Fruit fly (Drosophila melanogaster) whole organism, embryonic: ENCODE data around the gene Gr97a.

Experiments used
- CG10147 ChIP-seq: fragments of 200-800 bp; sonication (Bioruptor generic); optimal IDR thresholded peaks from 2 replicates; lab custom pipeline; 2019; ENCODE audit warnings: missing biosample characterization, mild to moderate bottlenecking, missing genetic modification characterization, moderate library complexity
- CG10462 ChIP-seq: fragments of 200-800 bp; sonication (Bioruptor generic); optimal IDR thresholded peaks from 2 replicates; lab custom pipeline; 2016; ENCODE audit warnings: missing biosample characterization, missing genetic modification characterization
- CG11504 ChIP-seq: fragments of 200-800 bp; sonication (Bioruptor generic); optimal IDR thresholded peaks from 3 replicates; lab custom pipeline; 2019; ENCODE audit warnings: missing biosample characterization, mild to moderate bottlenecking, missing genetic modification characterization, moderate library complexity
- CG11696 ChIP-seq: fragments of 200-800 bp; sonication (Bioruptor generic); IDR thresholded peaks from 2 replicates; pipeline ENCODE4 v1.3.6; 2022; ENCODE audit warnings: missing biosample characterization, missing genetic modification characterization
- CG11723 ChIP-seq: fragments of 200-800 bp; sonication (Bioruptor generic); optimal IDR thresholded peaks from 2 replicates; lab custom pipeline; 2017; ENCODE audit warnings: missing biosample characterization, mild to moderate bottlenecking, missing genetic modification characterization
- CG12942 ChIP-seq: fragments of 200-800 bp; sonication (Bioruptor generic); optimal IDR thresholded peaks from 3 replicates; lab custom pipeline; 2016; ENCODE audit warnings: missing biosample characterization, missing genetic modification characterization
- CG14441 ChIP-seq: fragments of 200-800 bp; sonication (Bioruptor generic); IDR thresholded peaks from 2 replicates; pipeline ENCODE4 v1.3.6; 2022; ENCODE audit warnings: missing biosample characterization, missing genetic modification characterization
- CG1529 ChIP-seq: fragments of 200-800 bp; sonication (Bioruptor generic); optimal IDR thresholded peaks from 3 replicates; lab custom pipeline; 2018; ENCODE audit warnings: missing biosample characterization, missing genetic modification characterization
- CG15696 ChIP-seq: fragments of 200-800 bp; sonication (Bioruptor generic); optimal IDR thresholded peaks from 2 replicates; lab custom pipeline; 2019; ENCODE audit warnings: missing biosample characterization, mild to moderate bottlenecking, missing genetic modification characterization, moderate library complexity
- CG17328 ChIP-seq: fragments of 200-800 bp; sonication (Bioruptor generic); IDR thresholded peaks from 2 replicates; pipeline ENCODE4 v1.3.6; 2022; ENCODE audit warnings: missing biosample characterization, missing genetic modification characterization
- CG17612 ChIP-seq: fragments of 200-800 bp; sonication (Bioruptor generic); IDR thresholded peaks from 2 replicates; pipeline ENCODE4 v1.3.6; 2022; ENCODE audit warnings: missing biosample characterization, missing genetic modification characterization
- CG18262 ChIP-seq: fragments of 200-800 bp; optimal IDR thresholded peaks from 3 replicates; lab custom pipeline; 2019; ENCODE audit warnings: missing biosample characterization, mild to moderate bottlenecking, missing genetic modification characterization, moderate library complexity
- CG30431 ChIP-seq: fragments of 200-800 bp; sonication (Bioruptor generic); optimal IDR thresholded peaks from 2 replicates; lab custom pipeline; 2017; ENCODE audit warnings: missing biosample characterization, missing genetic modification characterization
- CG31365 ChIP-seq: fragments of 200-800 bp; sonication (Bioruptor generic); optimal IDR thresholded peaks from 2 replicates; lab custom pipeline; 2018; ENCODE audit warnings: missing biosample characterization, mild to moderate bottlenecking, missing genetic modification characterization
- CG32532 ChIP-seq: fragments of 200-800 bp; sonication (Bioruptor generic); IDR thresholded peaks from 2 replicates; pipeline ENCODE4 v1.3.6; 2022; ENCODE audit warnings: missing biosample characterization, missing genetic modification characterization
- CG3995 ChIP-seq: fragments of 200-800 bp; sonication (Bioruptor generic); optimal IDR thresholded peaks from 3 replicates; lab custom pipeline; 2016; ENCODE audit warnings: missing biosample characterization, missing genetic modification characterization
- CG43689 ChIP-seq: fragments of 200-800 bp; sonication (Bioruptor generic); IDR thresholded peaks from 2 replicates; pipeline ENCODE4 v1.3.6; 2022; ENCODE audit warnings: missing biosample characterization, missing genetic modification characterization
- CG4730 ChIP-seq: fragments of 200-800 bp; sonication (Bioruptor generic); IDR thresholded peaks from 2 replicates; pipeline ENCODE4 v1.3.6; 2022; ENCODE audit warnings: missing biosample characterization, missing genetic modification characterization
- CG7786 ChIP-seq: fragments of 200-800 bp; sonication (Bioruptor generic); optimal IDR thresholded peaks from 2 replicates; lab custom pipeline; 2016; ENCODE audit warnings: missing biosample characterization, missing genetic modification characterization
- CG7928 ChIP-seq: fragments of 200-800 bp; sonication (Bioruptor generic); optimal IDR thresholded peaks from 2 replicates; lab custom pipeline; 2017; ENCODE audit warnings: missing biosample characterization, mild to moderate bottlenecking, missing genetic modification characterization
- CG8359 ChIP-seq: fragments of 200-800 bp; sonication (Bioruptor generic); optimal IDR thresholded peaks from 2 replicates; lab custom pipeline; 2017; ENCODE audit warnings: missing biosample characterization, mild to moderate bottlenecking, missing genetic modification characterization, borderline replicate concordance
- CG8944 ChIP-seq: fragments of 200-800 bp; sonication (Bioruptor generic); optimal IDR thresholded peaks from 3 replicates; lab custom pipeline; 2016; ENCODE audit warnings: missing biosample characterization, missing genetic modification characterization
- Hr78 ChIP-seq, 2 experiments: fragments of 200-800 bp in 1 of 2; fragments of >200 bp in 1 of 2; sonication (Bioruptor generic) in 1 of 2; optimal IDR thresholded peaks; 2 replicates each; lab custom pipeline; 2017 to 2019; ENCODE audit warnings: missing biosample characterization in 2 of 2, missing genetic modification characterization in 2 of 2, mild to moderate bottlenecking in 1 of 2, moderate library complexity in 1 of 2
- NC2β ChIP-seq: fragments of 200-800 bp; sonication (Bioruptor generic); optimal IDR thresholded peaks from 2 replicates; lab custom pipeline; 2016; ENCODE audit warnings: missing biosample characterization, missing genetic modification characterization
- Oaz ChIP-seq: fragments of 200-800 bp; sonication (Bioruptor generic); IDR thresholded peaks from 2 replicates; pipeline ENCODE4 v1.3.6; 2022; ENCODE audit warnings: missing biosample characterization, missing genetic modification characterization
- Sox100B ChIP-seq: fragments of 200-800 bp; sonication (Bioruptor generic); optimal IDR thresholded peaks from 3 replicates; lab custom pipeline; 2018; ENCODE audit warnings: missing biosample characterization, mild to moderate bottlenecking, missing genetic modification characterization
- amos ChIP-seq: fragments of 200-800 bp; sonication (Bioruptor generic); IDR thresholded peaks from 2 replicates; pipeline ENCODE4 v1.3.6; 2022; ENCODE audit warnings: missing biosample characterization, missing genetic modification characterization; ENCODE audit not compliant: partially characterized antibody
- bbx ChIP-seq: fragments of 200-800 bp; sonication (Bioruptor generic); IDR thresholded peaks from 2 replicates; pipeline ENCODE4 v1.3.6; 2022; ENCODE audit warnings: missing biosample characterization, missing genetic modification characterization; ENCODE audit not compliant: partially characterized antibody
- cwo ChIP-seq: fragments of 200-800 bp; sonication (Bioruptor generic); optimal IDR thresholded peaks from 3 replicates; lab custom pipeline; 2017; ENCODE audit warnings: missing biosample characterization, missing genetic modification characterization, mild to moderate bottlenecking, moderate library complexity, missing genetic modification reagents
- dan ChIP-seq: fragments of 200-800 bp; sonication (Bioruptor generic); IDR thresholded peaks from 2 replicates; pipeline ENCODE4 v1.3.6; 2022; ENCODE audit warnings: missing biosample characterization, missing genetic modification characterization
- dm ChIP-seq: fragments of 200-800 bp; sonication (Bioruptor generic); optimal IDR thresholded peaks from 3 replicates; lab custom pipeline; 2016; ENCODE audit warnings: missing biosample characterization, missing genetic modification characterization
- dmrt11E ChIP-seq: fragments of 200-800 bp; sonication (Bioruptor generic); optimal IDR thresholded peaks from 3 replicates; lab custom pipeline; 2018; ENCODE audit warnings: missing biosample characterization, mild to moderate bottlenecking, missing genetic modification characterization, moderate library complexity
- dysf ChIP-seq: fragments of 200-800 bp; sonication (Bioruptor generic); IDR thresholded peaks from 3 replicates; pipeline ENCODE4 v1.3.6; 2022; ENCODE audit warnings: missing biosample characterization, missing genetic modification characterization
- fu2 ChIP-seq: fragments of 200-800 bp; sonication (Bioruptor generic); optimal IDR thresholded peaks from 2 replicates; lab custom pipeline; 2016; ENCODE audit warnings: missing biosample characterization, missing genetic modification characterization
- kay ChIP-seq: fragments of 200-800 bp; sonication (Bioruptor generic); optimal IDR thresholded peaks from 2 replicates; lab custom pipeline; 2016; ENCODE audit warnings: missing biosample characterization, missing genetic modification characterization
- lilli ChIP-seq: fragments of 200-800 bp; sonication (Bioruptor generic); optimal IDR thresholded peaks from 3 replicates; lab custom pipeline; 2016; ENCODE audit warnings: missing biosample characterization, missing genetic modification characterization
- maf-S ChIP-seq: fragments of 200-800 bp; sonication (Bioruptor generic); optimal IDR thresholded peaks from 2 replicates; lab custom pipeline; 2016; ENCODE audit warnings: missing biosample characterization, missing genetic modification characterization
- nerfin-2 ChIP-seq: fragments of 200-800 bp; sonication (Bioruptor generic); IDR thresholded peaks from 2 replicates; pipeline ENCODE4 v1.3.6; 2022; ENCODE audit warnings: missing biosample characterization, missing genetic modification characterization; ENCODE audit not compliant: partially characterized antibody
- nmo ChIP-seq: fragments of 200-800 bp; sonication (Bioruptor generic); optimal IDR thresholded peaks from 2 replicates; lab custom pipeline; 2018; ENCODE audit warnings: missing biosample characterization, mild to moderate bottlenecking, missing genetic modification characterization, moderate library complexity
- onecut ChIP-seq: fragments of 200-800 bp; sonication (Bioruptor generic); IDR thresholded peaks from 2 replicates; pipeline ENCODE4 v1.3.6; 2022; ENCODE audit warnings: missing biosample characterization, missing genetic modification characterization
- pnt ChIP-seq: fragments of 200-800 bp; sonication (Bioruptor generic); optimal IDR thresholded peaks from 3 replicates; lab custom pipeline; 2016; ENCODE audit warnings: missing biosample characterization, missing genetic modification characterization
- pros ChIP-seq: fragments of 200-800 bp; sonication (Bioruptor generic); optimal IDR thresholded peaks from 3 replicates; lab custom pipeline; 2019; ENCODE audit warnings: missing biosample characterization, mild to moderate bottlenecking, missing genetic modification characterization, moderate library complexity
- shn ChIP-seq: fragments of 200-800 bp; sonication (Bioruptor generic); optimal IDR thresholded peaks from 3 replicates; lab custom pipeline; 2016; ENCODE audit warnings: missing biosample characterization, missing genetic modification characterization
- sr ChIP-seq: fragments of 200-800 bp; sonication (Bioruptor generic); IDR thresholded peaks from 3 replicates; pipeline ENCODE4 v1.3.6; 2022; ENCODE audit warnings: missing biosample characterization, missing genetic modification characterization
- sug ChIP-seq: fragments of 200-800 bp; optimal IDR thresholded peaks from 2 replicates; lab custom pipeline; 2019; ENCODE audit warnings: missing biosample characterization, mild to moderate bottlenecking, missing genetic modification characterization, moderate library complexity
- trh ChIP-seq: fragments of 200-800 bp; sonication (Bioruptor generic); optimal IDR thresholded peaks from 2 replicates; lab custom pipeline; 2016; ENCODE audit warnings: missing biosample characterization, missing genetic modification characterization
- twi ChIP-seq: fragments of 200-800 bp; optimal IDR thresholded peaks from 2 replicates; lab custom pipeline; 2019; ENCODE audit warnings: missing biosample characterization, mild to moderate bottlenecking, missing genetic modification characterization, moderate library complexity
- tx ChIP-seq: fragments of 200-800 bp; sonication (Bioruptor generic); optimal IDR thresholded peaks from 2 replicates; lab custom pipeline; 2016; ENCODE audit warnings: missing biosample characterization, missing genetic modification characterization
- usp ChIP-seq: fragments of >200 bp; optimal IDR thresholded peaks from 2 replicates; lab custom pipeline; 2017; ENCODE audit warnings: missing biosample characterization, missing genetic modification characterization
- wek ChIP-seq: fragments of 200-800 bp; sonication (Bioruptor generic); optimal IDR thresholded peaks from 3 replicates; lab custom pipeline; 2018; ENCODE audit warnings: missing biosample characterization, mild to moderate bottlenecking, missing genetic modification characterization, moderate library complexity

The Gr97a gene

DNA sequence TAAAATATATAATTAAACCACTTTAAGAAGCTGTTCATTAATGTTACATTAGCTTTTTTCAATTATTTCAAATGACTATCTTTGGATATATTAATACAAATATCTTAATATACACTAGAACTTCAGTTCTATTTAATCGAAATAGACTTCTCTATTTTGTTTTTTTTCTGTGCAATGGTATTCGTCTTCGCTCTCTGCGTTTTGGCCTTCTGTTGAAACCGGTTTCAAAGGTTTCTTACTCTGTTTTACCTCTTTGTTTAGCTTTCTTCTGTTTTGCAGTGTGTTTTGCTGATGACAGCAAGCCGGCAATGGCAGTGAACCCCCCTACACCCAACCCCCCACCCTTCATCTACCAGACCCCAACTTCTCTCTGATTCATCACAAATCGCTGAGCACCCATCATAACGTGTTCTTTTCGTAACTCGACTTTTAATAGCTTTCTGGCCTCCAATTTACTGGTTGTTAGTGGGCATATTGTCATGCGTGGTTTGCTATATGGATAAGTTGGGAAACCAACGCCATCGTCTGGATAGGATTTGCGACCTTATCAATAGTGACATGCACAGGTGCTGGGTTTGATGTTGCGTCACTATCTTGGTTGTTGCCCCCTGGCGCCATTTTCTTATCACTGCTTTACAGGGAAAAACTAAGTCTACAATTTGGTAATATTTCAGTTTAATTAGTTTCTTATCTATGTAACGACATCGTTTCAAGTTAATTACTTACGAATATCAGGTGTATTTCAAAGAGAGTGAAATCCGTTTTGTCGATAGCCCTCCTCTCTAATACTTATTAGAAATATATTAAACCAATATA is 2.7 kb upstream of the Gr97a start (continued):
- TF ChIP-seq CG7786 (GFP tag; lab: Kevin White, UChicago): no peak
- TF ChIP-seq pnt (GFP tag; lab: Kevin White, UChicago): no peak
- TF ChIP-seq fu2 (GFP tag; lab: Kevin White, UChicago): no peak
- TF ChIP-seq CG11696 (GFP tag; lab: Robert Waterston, UW): no peak
- no peak for TF ChIP-seq trh (GFP tag; lab: Kevin White, UChicago)
- TF ChIP-seq CG12942 (GFP tag; lab: Kevin White, UChicago): no peak
- TF ChIP-seq cwo (GFP tag; lab: Kevin White, UChicago): no peak
- TF ChIP-seq CG1529 (GFP tag; lab: Kevin White, UChicago): no peak
- TF ChIP-seq kay: peak; percentile 20
- TF ChIP-seq tx: no peak
- no peak for TF ChIP-seq CG43689
- peak; percentile 10 for TF ChIP-seq Sox100B
- TF ChIP-seq amos (GFP tag; lab: Robert Waterston, UW): no peak
- no peak for TF ChIP-seq CG7928
- TF ChIP-seq CG4730 (GFP tag; lab: Robert Waterston, UW): no peak
- no peak for TF ChIP-seq CG30431 (GFP tag; lab: Kevin White, UChicago)
- TF ChIP-seq dmrt11E: peak; percentile 32
- TF ChIP-seq CG14441: no peak
- peak; percentile 23 for TF ChIP-seq nmo (GFP tag; lab: Kevin White, UChicago)
- no peak for TF ChIP-seq CG11504 (tag; lab: Kevin White, UChicago)
- TF ChIP-seq CG11723 (GFP tag; lab: Kevin White, UChicago): no peak
- peak; percentile 37 for TF ChIP-seq CG18262 (tag; lab: Kevin White, UChicago)
- TF ChIP-seq dysf (GFP tag; lab: Robert Waterston, UW): no peak
- no peak for TF ChIP-seq CG8359 (GFP tag; lab: Kevin White, UChicago)
- TF ChIP-seq maf-S: no peak
- no peak for TF ChIP-seq NC2β
- TF ChIP-seq lilli: no peak
- no peak for TF ChIP-seq twi
- TF ChIP-seq dm (GFP tag; lab: Kevin White, UChicago): no peak
- TF ChIP-seq CG31365 (tag; lab: Kevin White, UChicago): no peak
- TF ChIP-seq pros (GFP tag; lab: Kevin White, UChicago): no peak
- TF ChIP-seq CG3995 (GFP tag; lab: Kevin White, UChicago): no peak
- TF ChIP-seq CG10147 (GFP tag; lab: Kevin White, UChicago): peak; percentile 13
- TF ChIP-seq CG32532 (GFP tag; lab: Robert Waterston, UW): peak; percentile 50
- TF ChIP-seq wek (GFP tag; lab: Kevin White, UChicago): peak; percentile 33
- TF ChIP-seq bbx (GFP tag; lab: Robert Waterston, UW): no peak
- peak in 1 of 2 experiments; percentile 15 for TF ChIP-seq Hr78 (GFP tag; optimal IDR thresholded peaks at IDR 0.05; lab: Kevin White, UChicago)
- TF ChIP-seq CG8944 (GFP tag; lab: Kevin White, UChicago): no peak
- TF ChIP-seq sug (tag; lab: Kevin White, UChicago): peak; percentile 91
- TF ChIP-seq shn: no peak
- TF ChIP-seq CG15696 (tag; lab: Kevin White, UChicago): no peak
- no peak for TF ChIP-seq Oaz
- TF ChIP-seq CG17612: no peak
- no peak for TF ChIP-seq dan (GFP tag; lab: Robert Waterston, UW)
- TF ChIP-seq CG10462 (GFP tag; lab: Kevin White, UChicago): no peak
- TF ChIP-seq onecut (GFP tag; lab: Robert Waterston, UW): no peak
- no peak for TF ChIP-seq usp
- TF ChIP-seq sr (GFP tag; lab: Robert Waterston, UW): no peak
- no peak for TF ChIP-seq nerfin-2 (GFP tag; lab: Robert Waterston, UW)
- TF ChIP-seq CG17328 (GFP tag; lab: Robert Waterston, UW): 0 out of 2 replicates have a peak, but pooled peaks have one; percentile 26
